Worm (Caenorhabditis elegans): ENCODE results near the gene C06B8.2.

C06B8.2 gene

ce11 chrV:15511613-15512216 is 33.2 kb upstream of the C06B8.2 start, which contains the start of gene rpl-38 (continued):
- TF ChIP-seq Y116A8C.19 (tag; optimal IDR thresholded peaks at IDR 0.05; ENCODE audit: borderline replicate concordance) (no peak), snpc-4 (tag; optimal IDR thresholded peaks at IDR 0.05) (peak; percentile 69), zip-4 (GFP tag; optimal IDR thresholded peaks at IDR 0.05) (peak; percentile 36), egl-13 (tag; optimal IDR thresholded peaks at IDR 0.05) (peak; percentile 40), nhr-85 (tag) (peak; percentile 91), nhr-237 (tag; optimal IDR thresholded peaks at IDR 0.05) (peak; percentile 7), hlh-4 (tag; optimal IDR thresholded peaks at IDR 0.05) (no peak), nhr-28 (tag; optimal IDR thresholded peaks at IDR 0.05) (no peak), F16B12.6 (tag; optimal IDR thresholded peaks at IDR 0.05) (peak; percentile 50), mef-2 (tag; optimal IDR thresholded peaks at IDR 0.05) (no peak), jun-1 (tag; optimal IDR thresholded peaks at IDR 0.05) (peak; percentile 76), pax-3 (tag; optimal IDR thresholded peaks at IDR 0.05) (no peak), lin-14 (GFP tag; optimal IDR thresholded peaks at IDR 0.05) (peak; percentile 80), nhr-20 (tag; optimal IDR thresholded peaks at IDR 0.05) (peak; percentile 86), lin-35 (GFP tag; optimal IDR thresholded peaks at IDR 0.05) (peak; percentile 83 to 89), nhr-84 (tag; optimal IDR thresholded peaks at IDR 0.05) (no peak), nhr-11 (tag; optimal IDR thresholded peaks at IDR 0.05) (peak; percentile 42), elt-2 (tag; optimal IDR thresholded peaks at IDR 0.05) (peak; percentile 67), grh-1 (GFP tag; IDR thresholded peaks at IDR 0.05) (peak; percentile 64), ztf-4 (tag; optimal IDR thresholded peaks at IDR 0.05) (peak; percentile 50), ceh-63 (GFP tag; optimal IDR thresholded peaks at IDR 0.05) (no peak), vab-15 (tag; optimal IDR thresholded peaks at IDR 0.05) (peak; percentile 22), mab-9 (GFP tag; IDR thresholded peaks at IDR 0.05) (no peak), nhr-19 (GFP tag; conservative IDR thresholded peaks at IDR 0.05) (peak; percentile 86), nhr-90 (tag; optimal IDR thresholded peaks at IDR 0.05; ENCODE audit: poor library complexity) (peak; percentile 80), fkh-8 (tag; optimal IDR thresholded peaks at IDR 0.05) (peak; percentile 68), nhr-47 (tag; optimal IDR thresholded peaks at IDR 0.05) (peak; percentile 87), fkh-4 (tag; optimal IDR thresholded peaks at IDR 0.05; ENCODE audit: borderline replicate concordance) (peak; percentile 45), unc-98 (GFP tag; IDR thresholded peaks at IDR 0.05) (no peak), sox-4 (tag; optimal IDR thresholded peaks at IDR 0.05) (no peak), mep-1 (tag; optimal IDR thresholded peaks at IDR 0.05) (peak; percentile 91), skn-1 (tag; optimal IDR thresholded peaks at IDR 0.05) (peak; percentile 76), alr-1 (tag; optimal IDR thresholded peaks at IDR 0.05; ENCODE audit: borderline replicate concordance) (no peak), dpl-1 (GFP tag; optimal IDR thresholded peaks at IDR 0.05) (peak; percentile 73 to 84 (median 82)), ets-5 (GFP tag; IDR thresholded peaks at IDR 0.05) (no peak), fos-1 (tag; optimal IDR thresholded peaks at IDR 0.05) (peak; percentile 68), unc-130 (tag; optimal IDR thresholded peaks at IDR 0.05) (peak; percentile 90), swsn-7 (tag; optimal IDR thresholded peaks at IDR 0.05) (peak; percentile 83), hlh-17 (GFP tag; optimal IDR thresholded peaks at IDR 0.05; ENCODE audit: borderline replicate concordance) (no peak), blmp-1 (tag; optimal IDR thresholded peaks at IDR 0.05) (no peak), mdl-1 (tag; optimal IDR thresholded peaks at IDR 0.05) (peak in 1 of 2 experiments; percentile 66), C04F5.9 (tag; optimal IDR thresholded peaks at IDR 0.05) (peak; percentile 47), lin-39 (tag; optimal IDR thresholded peaks at IDR 0.05) (peak; percentile 79), lin-15B (tag; optimal IDR thresholded peaks at IDR 0.05) (no peak), nhr-77 (tag; optimal IDR thresholded peaks at IDR 0.05) (peak; percentile 62), ceh-90 (tag; optimal IDR thresholded peaks at IDR 0.05) (no peak), lir-3 (tag; optimal IDR thresholded peaks at IDR 0.05; ENCODE audit: poor library complexity) (no peak), dsc-1 (tag; optimal IDR thresholded peaks at IDR 0.05) (peak; percentile 76), sptf-1 (tag; optimal IDR thresholded peaks at IDR 0.05) (no peak), ama-1 (optimal IDR thresholded peaks at IDR 0.05) (no peak), lin-13 (GFP tag; optimal IDR thresholded peaks at IDR 0.05) (peak; percentile 77), hpl-2 (GFP tag; optimal IDR thresholded peaks at IDR 0.05) (peak; percentile 35), tlp-1 (tag; optimal IDR thresholded peaks at IDR 0.05) (no peak)
